Worm (Caenorhabditis elegans): Measurements from ENCODE around the gene K10B3.1.

DNA sequence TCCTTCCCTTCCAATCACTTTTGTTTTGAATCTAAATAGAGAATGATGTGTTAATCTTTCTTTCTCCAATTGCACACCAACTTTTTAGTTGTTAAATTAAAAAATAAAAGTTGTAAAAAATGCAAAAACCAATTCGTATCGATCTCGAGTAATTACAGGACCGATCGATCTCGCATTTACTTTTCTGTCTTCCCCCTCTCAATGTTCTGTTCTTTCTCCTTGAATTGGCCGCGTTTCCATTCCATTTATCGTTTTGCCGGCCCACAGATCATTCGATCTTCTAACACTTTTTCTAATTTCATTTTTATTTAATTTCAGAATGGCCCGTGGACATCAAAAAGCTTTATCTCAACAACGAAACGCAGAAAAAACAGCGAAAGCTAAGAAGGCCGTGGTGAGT, at the start of gene K10B3.1:
- no peak for TF ChIP-seq ztf-4 (tag; optimal IDR thresholded peaks at IDR 0.05)
- no peak for TF ChIP-seq nhr-23 (tag; optimal IDR thresholded peaks at IDR 0.05)

Measured in whole organism, L2 larva.